Worm (Caenorhabditis elegans) whole organism, early embryonic: Measurements from ENCODE around the gene elo-1.
A peak's percentile ranks its signal among the peaks of the same experiment; 100 is the strongest.

Experiments
- B0310.2 ChIP-seq: sonication (generic microtip); optimal IDR thresholded peaks from 2 replicates; lab custom pipeline; 2016; ENCODE audit warnings: mild to moderate bottlenecking, missing genetic modification characterization, missing compliant biosample characterization
- F13C5.2 ChIP-seq: sonication (generic microtip); optimal IDR thresholded peaks from 2 replicates; lab custom pipeline; 2017; ENCODE audit warnings: mild to moderate bottlenecking, missing genetic modification characterization, inconsistent platforms, missing compliant biosample characterization
- aly-1 ChIP-seq: sonication (generic microtip); optimal IDR thresholded peaks from 2 replicates; lab custom pipeline; 2016; ENCODE audit warnings: missing genetic modification characterization, missing compliant biosample characterization
- ama-1 ChIP-seq: fragments of 150-350 bp; optimal IDR thresholded peaks from 2 replicates; lab custom pipeline; 2014
- ceh-13 ChIP-seq: fragments of 200-800 bp; sonication (Bioruptor generic); optimal IDR thresholded peaks from 2 replicates; lab custom pipeline; 2018; ENCODE audit warnings: mild to moderate bottlenecking, missing genetic modification characterization, missing compliant biosample characterization
- ceh-36 ChIP-seq: sonication (generic microtip); optimal IDR thresholded peaks from 2 replicates; lab custom pipeline; 2016; ENCODE audit warnings: missing genetic modification characterization, inconsistent platforms, missing compliant biosample characterization
- ets-7 ChIP-seq: sonication (generic microtip); optimal IDR thresholded peaks from 2 replicates; lab custom pipeline; 2016; ENCODE audit warnings: missing genotype, missing genetic modification characterization, missing compliant biosample characterization
- flt-1 ChIP-seq: fragments of 200-800 bp; sonication (Bioruptor generic); IDR thresholded peaks from 2 replicates; pipeline ENCODE4 v1.3.6; 2022; ENCODE audit warnings: missing genetic modification characterization, missing compliant biosample characterization
- hmbx-1 ChIP-seq: sonication (generic microtip); optimal IDR thresholded peaks from 2 replicates; lab custom pipeline; 2016; ENCODE audit warnings: mild to moderate bottlenecking, missing genetic modification characterization, missing compliant biosample characterization
- hmg-4 ChIP-seq: fragments of 200-800 bp; sonication (Bioruptor generic); optimal IDR thresholded peaks from 2 replicates; lab custom pipeline; 2018; ENCODE audit warnings: mild to moderate bottlenecking, missing genetic modification characterization, missing compliant biosample characterization
- hnd-1 ChIP-seq: sonication (generic microtip); optimal IDR thresholded peaks from 2 replicates; lab custom pipeline; 2016; ENCODE audit warnings: missing genetic modification characterization, missing compliant biosample characterization
- pes-1 ChIP-seq: fragments of 200-800 bp; sonication (Bioruptor generic); IDR thresholded peaks from 2 replicates; pipeline ENCODE4 v1.3.6; 2022; ENCODE audit warnings: missing genetic modification reagents, missing genetic modification characterization, missing compliant biosample characterization
- scrt-1 ChIP-seq: fragments of 200-800 bp; sonication (Bioruptor generic); IDR thresholded peaks from 2 replicates; pipeline ENCODE4 v1.3.6; 2022; ENCODE audit warnings: missing genetic modification characterization, missing compliant biosample characterization
- sea-1 ChIP-seq: fragments of 200-800 bp; sonication (Bioruptor generic); conservative IDR thresholded peaks from 2 replicates; pipeline ENCODE4 v1.3.6; 2022; ENCODE audit warnings: missing genetic modification characterization, missing compliant biosample characterization
- tbx-11 ChIP-seq: fragments of 200-800 bp; sonication (Bioruptor generic); IDR thresholded peaks from 2 replicates; pipeline ENCODE4 v1.3.6; 2022; ENCODE audit warnings: missing genetic modification characterization, missing compliant biosample characterization
- tbx-37 ChIP-seq: fragments of 200-800 bp; sonication (Bioruptor generic); conservative IDR thresholded peaks from 2 replicates; pipeline ENCODE4 v1.3.6; 2022; ENCODE audit warnings: missing genetic modification reagents, missing genetic modification characterization, missing compliant biosample characterization
- tra-4 ChIP-seq: sonication (generic microtip); optimal IDR thresholded peaks from 2 replicates; lab custom pipeline; 2017; ENCODE audit warnings: missing genetic modification characterization, missing compliant biosample characterization

The elo-1 gene

DNA sequence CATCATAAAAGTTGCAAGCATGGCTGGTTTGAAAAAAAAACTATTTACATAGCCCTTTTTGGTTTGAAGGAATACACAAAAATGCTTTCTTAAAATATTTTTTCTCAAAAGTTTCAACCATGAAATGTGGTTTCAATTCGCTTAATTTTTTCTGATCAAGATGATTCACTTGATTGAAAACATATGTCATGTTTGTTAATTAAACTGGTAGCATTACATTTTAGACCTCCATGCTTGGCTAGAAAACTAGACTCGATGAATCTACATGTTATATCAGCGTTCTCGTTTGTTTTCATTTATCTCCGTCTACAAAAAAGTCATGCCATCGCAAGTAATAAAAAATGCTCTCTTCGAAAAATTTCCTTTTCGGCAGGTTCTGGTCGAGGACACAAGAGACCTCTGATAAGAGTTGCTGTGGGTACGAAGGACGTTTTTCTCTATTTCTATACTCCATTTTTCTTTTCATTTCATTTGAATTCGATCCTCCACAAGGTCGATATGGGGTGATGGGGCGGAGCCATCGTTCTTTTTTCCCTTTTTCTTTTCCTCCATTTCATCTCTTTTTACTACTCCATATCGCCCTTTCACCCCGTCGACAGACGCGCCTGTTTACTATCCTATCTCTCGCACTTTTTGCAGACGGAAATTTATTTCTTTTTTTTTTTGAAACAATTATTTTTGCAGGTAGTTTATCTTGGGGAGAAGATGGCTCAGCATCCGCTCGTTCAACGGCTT, at the start of gene elo-1:
elo-1 (plus strand) TSS at position 685 of the 735 bp plus-strand sequence.
- TF ChIP-seq hnd-1 (tag; lab: Kevin White, UChicago) (no peak), sea-1 (GFP tag; lab: Robert Waterston, UW) (no peak)

DNA sequence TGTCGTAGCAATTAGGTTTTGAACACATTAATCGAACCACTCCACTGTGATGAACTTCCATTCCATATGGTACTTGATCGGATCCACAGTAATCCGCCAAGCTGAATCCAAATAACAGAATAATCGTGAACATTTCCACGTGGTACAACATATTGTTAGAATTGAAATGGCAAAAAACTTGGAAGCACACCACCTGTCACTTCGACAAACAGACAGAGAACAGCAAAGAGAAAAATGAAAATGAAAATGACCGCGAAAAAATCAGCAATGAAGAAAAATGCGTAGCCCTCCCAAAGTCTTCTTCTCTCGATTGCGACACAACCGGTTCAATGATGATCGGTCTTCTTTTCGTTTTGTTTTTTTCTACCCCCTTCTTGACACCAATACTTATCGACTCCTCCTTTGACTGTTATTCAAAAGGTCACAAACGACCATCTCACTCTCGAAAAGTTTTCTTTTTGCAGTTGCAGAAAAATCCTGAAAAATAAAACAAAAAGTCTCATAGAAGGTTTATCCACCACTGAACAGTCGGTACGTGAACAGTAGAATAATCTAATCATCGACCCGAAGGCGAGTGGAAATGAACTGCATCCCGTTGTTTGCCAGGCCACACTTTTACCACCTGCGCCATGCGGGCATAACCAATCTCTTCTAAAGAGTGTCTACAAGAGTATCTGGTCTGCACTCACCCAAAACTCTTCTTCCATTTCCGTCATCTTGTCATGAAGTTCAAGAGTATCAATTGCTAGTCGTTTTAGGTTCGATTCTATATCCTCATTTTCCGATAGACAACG, 48.8 kb upstream of the elo-1 start, which contains the start of gene wrt-3:
wrt-3 (minus strand) TSS at position 322 of the 794 bp plus-strand sequence.
- TF ChIP-seq tbx-37 (peak; percentile 94), B0310.2 (tag; lab: Kevin White, UChicago) (peak; percentile 92), ama-1 (lab: Kevin White, UChicago) (no peak), pes-1 (GFP tag; lab: Robert Waterston, UW) (peak; percentile 98), hmbx-1 (tag; lab: Kevin White, UChicago) (peak; percentile 81), tra-4 (tag; lab: Kevin White, UChicago) (peak; percentile 87), F13C5.2 (tag; lab: Kevin White, UChicago) (peak; percentile 91), hmg-4 (GFP tag; lab: Kevin White, UChicago) (no peak), scrt-1 (GFP tag; lab: Robert Waterston, UW) (peak; percentile 99), ceh-36 (tag; lab: Kevin White, UChicago) (peak; percentile 95), flt-1 (GFP tag; lab: Robert Waterston, UW) (peak; percentile 95), ets-7 (tag; lab: Kevin White, UChicago) (peak; percentile 86), tbx-11 (peak; percentile 98), aly-1 (tag; lab: Kevin White, UChicago) (peak; percentile 95), sea-1 (GFP tag; lab: Robert Waterston, UW) (no peak; the same call in 1 of the 2 replicates), hnd-1 (tag; lab: Kevin White, UChicago) (peak; percentile 87), ceh-13 (GFP tag; lab: Kevin White, UChicago) (peak; percentile 93)

DNA sequence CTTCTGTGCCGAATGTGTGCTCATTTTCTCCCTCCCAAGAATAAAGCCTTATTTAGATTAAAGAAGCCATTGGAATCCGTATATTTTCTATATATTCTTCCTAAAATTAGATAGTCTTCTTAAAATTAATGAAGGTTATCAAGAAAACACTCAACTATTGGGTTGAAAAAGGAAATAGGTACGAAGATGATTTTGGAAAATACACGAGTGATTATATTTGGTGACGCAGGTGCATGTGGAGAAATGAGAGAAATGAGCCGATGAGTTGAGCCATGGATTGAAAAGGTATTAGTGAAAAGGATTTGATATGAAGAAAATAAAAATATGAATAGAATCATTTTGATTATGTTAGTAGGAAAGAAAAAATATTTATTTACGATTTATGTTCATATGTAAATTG, 45.2 kb upstream of the elo-1 start, which contains the start of gene cng-3:
cng-3 (minus strand) TSS at position 102 of the 400 bp plus-strand sequence.
- TF ChIP-seq tbx-11 (no peak), sea-1 (GFP tag; lab: Robert Waterston, UW) (no peak), tbx-37 (no peak), hmbx-1 (tag; lab: Kevin White, UChicago) (no peak), ceh-36 (tag; lab: Kevin White, UChicago) (no peak), F13C5.2 (tag; lab: Kevin White, UChicago) (no peak), pes-1 (GFP tag; lab: Robert Waterston, UW) (no peak), scrt-1 (GFP tag; lab: Robert Waterston, UW) (no peak), hnd-1 (tag; lab: Kevin White, UChicago) (no peak), hmg-4 (GFP tag; lab: Kevin White, UChicago) (no peak), ceh-13 (GFP tag; lab: Kevin White, UChicago) (no peak), aly-1 (tag; lab: Kevin White, UChicago) (no peak), B0310.2 (tag; lab: Kevin White, UChicago) (no peak), ama-1 (lab: Kevin White, UChicago) (no peak)

DNA sequence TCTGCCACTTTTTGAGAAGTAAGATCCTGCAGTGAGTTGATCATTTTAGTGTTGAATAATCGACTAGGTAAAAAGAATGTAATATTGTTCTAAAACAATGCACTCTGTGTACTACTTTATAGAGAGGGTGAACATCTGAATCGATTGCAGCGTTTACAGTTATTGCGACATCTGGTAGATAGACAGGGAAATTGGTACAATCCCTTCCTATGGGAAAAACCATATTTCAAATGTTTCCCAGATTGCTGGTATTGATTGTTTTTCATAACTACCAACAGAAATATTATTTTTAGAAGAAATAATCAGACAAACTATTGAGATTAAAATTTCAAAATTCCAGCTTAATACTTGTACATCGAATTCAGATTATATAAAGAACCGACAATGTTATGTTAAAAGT, 41.1 kb upstream of the elo-1 start, which contains the start of gene gadr-2:
gadr-2 (minus strand) TSS at position 101 of the 400 bp plus-strand sequence.
- TF ChIP-seq tra-4 (tag; lab: Kevin White, UChicago) (no peak), sea-1 (GFP tag; lab: Robert Waterston, UW) (no peak), hmbx-1 (tag; lab: Kevin White, UChicago) (no peak), hnd-1 (tag; lab: Kevin White, UChicago) (no peak)

DNA sequence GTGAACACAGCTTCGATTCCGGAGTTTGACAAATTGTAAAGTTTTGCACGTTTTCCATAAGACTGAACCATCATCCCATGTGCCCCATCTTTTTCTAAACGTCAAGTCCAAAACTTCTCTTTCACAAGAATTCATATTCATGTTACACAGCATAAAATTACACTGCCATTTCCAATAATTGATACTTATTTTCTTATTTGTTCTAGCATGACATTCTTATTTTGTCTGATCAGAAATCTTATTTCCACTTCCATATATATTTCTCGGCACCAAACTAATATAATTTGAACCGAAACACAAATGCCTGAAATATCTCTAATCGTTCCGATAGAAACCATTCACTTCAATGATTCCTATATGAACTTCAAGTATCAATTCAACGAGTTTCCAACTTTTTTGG, 40.2 kb upstream of the elo-1 start, which contains the start of gene sru-2:
sru-2 (plus strand) TSS at position 301 of the 400 bp plus-strand sequence.
- TF ChIP-seq hnd-1 (tag; lab: Kevin White, UChicago), result no peak
- no peak for TF ChIP-seq tbx-37

DNA sequence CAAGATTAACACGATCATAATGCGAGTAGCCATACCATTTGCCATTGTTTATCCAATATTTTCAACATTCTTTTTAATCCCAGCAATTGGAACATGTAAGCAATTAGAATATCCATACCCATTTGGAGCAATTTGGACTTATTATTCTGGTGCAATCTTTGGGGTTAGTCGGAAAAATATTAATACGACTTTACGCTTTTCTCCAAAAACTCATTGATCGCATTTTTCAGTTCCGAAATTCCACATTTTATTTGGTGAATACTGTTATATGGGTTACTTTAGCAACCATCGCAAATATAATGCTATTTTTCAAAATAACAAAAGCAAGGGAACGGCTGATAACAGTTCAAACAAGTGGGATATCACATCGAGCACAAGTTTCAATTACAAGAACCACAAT, 39.4 kb upstream of the elo-1 start:
- TF ChIP-seq hmbx-1 (tag; lab: Kevin White, UChicago) (no peak), aly-1 (tag; lab: Kevin White, UChicago) (no peak), ama-1 (lab: Kevin White, UChicago) (no peak), tbx-11 (no peak), ceh-13 (GFP tag; lab: Kevin White, UChicago) (no peak), sea-1 (GFP tag; lab: Robert Waterston, UW) (no peak), tbx-37 (no peak), F13C5.2 (tag; lab: Kevin White, UChicago) (no peak), B0310.2 (tag; lab: Kevin White, UChicago) (no peak)

DNA sequence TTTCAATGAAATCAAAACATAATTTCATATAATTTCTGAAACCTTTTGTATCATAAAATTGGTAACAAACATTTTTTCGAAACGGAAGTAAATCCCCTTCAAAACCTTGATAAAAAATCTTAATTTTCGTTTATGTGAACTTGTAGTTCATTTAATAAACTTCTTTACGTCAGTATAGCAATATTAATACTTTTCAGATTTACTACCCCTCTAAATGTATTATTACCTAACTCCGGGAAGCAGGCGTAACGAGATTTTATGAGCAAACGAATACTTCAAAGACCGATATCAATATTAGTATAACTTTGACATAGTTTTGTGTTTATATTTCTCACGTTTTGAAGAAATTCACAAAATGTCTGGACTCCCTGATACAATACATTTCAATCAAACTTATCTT, 37.9 kb upstream of the elo-1 start, which contains the start of gene sru-1:
sru-1 (plus strand) TSS at position 301 of the 400 bp plus-strand sequence.
- TF ChIP-seq scrt-1 (GFP tag; lab: Robert Waterston, UW), result no peak
- no peak for TF ChIP-seq pes-1 (GFP tag; lab: Robert Waterston, UW)
- TF ChIP-seq aly-1 (tag; lab: Kevin White, UChicago), result no peak
- TF ChIP-seq hmg-4 (GFP tag; lab: Kevin White, UChicago), result no peak
- TF ChIP-seq tbx-11, result no peak
- no peak for TF ChIP-seq ama-1 (lab: Kevin White, UChicago)
- no peak for TF ChIP-seq F13C5.2 (tag; lab: Kevin White, UChicago)
- no peak for TF ChIP-seq flt-1 (GFP tag; lab: Robert Waterston, UW)
- no peak for TF ChIP-seq hmbx-1 (tag; lab: Kevin White, UChicago)
- no peak for TF ChIP-seq B0310.2 (tag; lab: Kevin White, UChicago)
- no peak for TF ChIP-seq tra-4 (tag; lab: Kevin White, UChicago)
- no peak for TF ChIP-seq ceh-36 (tag; lab: Kevin White, UChicago)
- no peak for TF ChIP-seq ceh-13 (GFP tag; lab: Kevin White, UChicago)
- no peak for TF ChIP-seq ets-7 (tag; lab: Kevin White, UChicago)
- no peak for TF ChIP-seq sea-1 (GFP tag; lab: Robert Waterston, UW)
- no peak for TF ChIP-seq tbx-37
- no peak for TF ChIP-seq hnd-1 (tag; lab: Kevin White, UChicago)
